Worm (Caenorhabditis elegans): ENCODE results near the gene F26G5.1.

DNA sequence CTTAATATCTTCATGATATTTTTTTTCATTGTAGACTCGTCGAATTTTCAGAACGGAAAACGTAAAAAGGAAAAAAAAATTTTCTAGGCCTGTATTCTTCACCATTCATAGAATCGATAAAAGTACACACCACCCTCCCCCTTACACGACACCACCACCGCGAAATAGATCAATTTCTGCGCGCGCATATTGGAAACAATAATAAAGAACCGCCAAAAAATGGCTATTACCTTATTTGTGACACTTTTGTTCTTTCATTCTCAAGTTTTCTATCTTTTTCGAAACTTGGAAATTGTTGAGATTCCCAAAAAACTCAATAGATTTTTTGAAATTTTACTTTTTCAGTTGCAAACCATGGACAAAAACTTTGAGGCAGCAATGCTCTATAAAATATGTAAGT lies at the start of gene F26G5.1:
- no peak for TF ChIP-seq pqm-1 (tag; optimal IDR thresholded peaks at IDR 0.05)
- TF ChIP-seq dmd-4 (tag; optimal IDR thresholded peaks at IDR 0.05; ENCODE audit: borderline replicate concordance) = no peak
- no peak for TF ChIP-seq ahr-1 (tag; optimal IDR thresholded peaks at IDR 0.05)
- TF ChIP-seq pha-4 (tag; optimal IDR thresholded peaks at IDR 0.05) = no peak
- no peak for TF ChIP-seq ceh-19 (GFP tag; optimal IDR thresholded peaks at IDR 0.05)
- no peak for TF ChIP-seq sox-4 (tag; optimal IDR thresholded peaks at IDR 0.05)
- TF ChIP-seq ztf-16 (tag; optimal IDR thresholded peaks at IDR 0.05) = no peak
- TF ChIP-seq ceh-9 (tag; optimal IDR thresholded peaks at IDR 0.05) = no peak
- TF ChIP-seq hlh-15 (tag; optimal IDR thresholded peaks at IDR 0.05) = no peak
- TF ChIP-seq ama-1 (optimal IDR thresholded peaks at IDR 0.05) = no peak
- no peak for TF ChIP-seq nhr-11 (tag; optimal IDR thresholded peaks at IDR 0.05)

Measured in whole organism, late embryonic.